Worm (Caenorhabditis elegans): ENCODE measurements around the gene lgc-12.

lgc-12 gene

ce11 chrIII:7570083-7570695, 8.2 kb downstream of the lgc-12 start, which contains the start of gene R13A5.7:
Gene R13A5.7, minus strand, starts transcription at chrIII:7570133.
- TF ChIP-seq sma-9 (GFP tag; optimal IDR thresholded peaks at IDR 0.05): peak; percentile 78
- no peak for TF ChIP-seq sma-9 (tag; optimal IDR thresholded peaks at IDR 0.05)
- peak; percentile 90 to 91 for TF ChIP-seq mdl-1 (tag; optimal IDR thresholded peaks at IDR 0.05)
- peak; percentile 60 for TF ChIP-seq egl-27 (tag; optimal IDR thresholded peaks at IDR 0.05)
- TF ChIP-seq nhr-11 (tag; optimal IDR thresholded peaks at IDR 0.05): no peak
- TF ChIP-seq blmp-1 (tag; optimal IDR thresholded peaks at IDR 0.05; ENCODE audit: insufficient read depth): peak; percentile 40
- peak; percentile 62 for TF ChIP-seq lin-13 (GFP tag; optimal IDR thresholded peaks at IDR 0.05)
- TF ChIP-seq gmeb-1 (tag; optimal IDR thresholded peaks at IDR 0.05): peak; percentile 63
- TF ChIP-seq ztf-11 (tag; optimal IDR thresholded peaks at IDR 0.05): no peak
- peak; percentile 85 for TF ChIP-seq sem-4 (tag; optimal IDR thresholded peaks at IDR 0.05)
- peak; percentile 34 for TF ChIP-seq mab-5 (tag; optimal IDR thresholded peaks at IDR 0.05)
- peak; percentile 89 for TF ChIP-seq crh-2 (tag; optimal IDR thresholded peaks at IDR 0.05)
- peak; percentile 60 for TF ChIP-seq zag-1 (tag; optimal IDR thresholded peaks at IDR 0.05)
- TF ChIP-seq unc-55 (GFP tag; optimal IDR thresholded peaks at IDR 0.05): peak; percentile 72
- peak; percentile 68 for TF ChIP-seq ztf-4 (tag; optimal IDR thresholded peaks at IDR 0.05)
- TF ChIP-seq nhr-21 (tag; optimal IDR thresholded peaks at IDR 0.05): peak; percentile 82
- TF ChIP-seq lsy-2 (tag; optimal IDR thresholded peaks at IDR 0.05): peak; percentile 60 to 87
- peak; percentile 88 for TF ChIP-seq C34F6.9 (tag; optimal IDR thresholded peaks at IDR 0.05)
- TF ChIP-seq nhr-25 (tag; optimal IDR thresholded peaks at IDR 0.05): peak; percentile 39
- TF ChIP-seq F13H6.1 (tag; optimal IDR thresholded peaks at IDR 0.05): peak; percentile 92
- peak; percentile 87 for TF ChIP-seq fos-1 (tag; optimal IDR thresholded peaks at IDR 0.05)
- TF ChIP-seq snpc-4 (tag; optimal IDR thresholded peaks at IDR 0.05): peak; percentile 45
- no peak for TF ChIP-seq nhr-237 (tag; optimal IDR thresholded peaks at IDR 0.05)
- TF ChIP-seq nhr-129 (tag; optimal IDR thresholded peaks at IDR 0.05): peak; percentile 94
- TF ChIP-seq ztf-1 (GFP tag; conservative IDR thresholded peaks at IDR 0.05): no peak
- no peak for TF ChIP-seq dmd-4 (tag; optimal IDR thresholded peaks at IDR 0.05)
- TF ChIP-seq ceh-16 (tag; optimal IDR thresholded peaks at IDR 0.05): peak; percentile 73
- TF ChIP-seq ceh-82 (tag; optimal IDR thresholded peaks at IDR 0.05): no peak
- TF ChIP-seq nhr-6 (tag; optimal IDR thresholded peaks at IDR 0.05): peak; percentile 37
- TF ChIP-seq alr-1 (tag; optimal IDR thresholded peaks at IDR 0.05): no peak
- peak; percentile 50 for TF ChIP-seq sma-3 (GFP tag; optimal IDR thresholded peaks at IDR 0.05)

ce11 chrIII:7571726-7572125, 9.8 kb downstream of the lgc-12 start:
- no peak for TF ChIP-seq fos-1 (tag; optimal IDR thresholded peaks at IDR 0.05)
- TF ChIP-seq unc-39 (tag; optimal IDR thresholded peaks at IDR 0.05): no peak
- TF ChIP-seq F13H6.1 (tag; optimal IDR thresholded peaks at IDR 0.05): no peak
- no peak for TF ChIP-seq nhr-6 (tag; optimal IDR thresholded peaks at IDR 0.05)

- TF ChIP-seq nhr-77 (tag; optimal IDR thresholded peaks at IDR 0.05) (no peak), fos-1 (tag; optimal IDR thresholded peaks at IDR 0.05) (peak; percentile 62), sma-9 (GFP tag; optimal IDR thresholded peaks at IDR 0.05) (peak; percentile 74), sma-9 (tag; optimal IDR thresholded peaks at IDR 0.05) (no peak), mdl-1 (tag; optimal IDR thresholded peaks at IDR 0.05) (peak; percentile 8 to 57), snpc-4 (tag; optimal IDR thresholded peaks at IDR 0.05) (peak; percentile 56), lin-11 (tag; optimal IDR thresholded peaks at IDR 0.05) (peak; percentile 72), nhr-21 (tag; optimal IDR thresholded peaks at IDR 0.05) (peak; percentile 72), R02D3.7 (tag; optimal IDR thresholded peaks at IDR 0.05) (no peak), alr-1 (tag; optimal IDR thresholded peaks at IDR 0.05) (no peak), nhr-129 (tag; optimal IDR thresholded peaks at IDR 0.05) (peak; percentile 97), ztf-11 (tag; optimal IDR thresholded peaks at IDR 0.05) (no peak), nhr-6 (tag; optimal IDR thresholded peaks at IDR 0.05) (peak; percentile 77), gmeb-1 (tag; optimal IDR thresholded peaks at IDR 0.05) (peak; percentile 75), F13H6.1 (tag; optimal IDR thresholded peaks at IDR 0.05) (peak; percentile 60), mab-5 (tag; optimal IDR thresholded peaks at IDR 0.05) (peak; percentile 39), lsy-2 (tag; optimal IDR thresholded peaks at IDR 0.05) (peak; percentile 65 to 91), unc-62 (GFP tag; optimal IDR thresholded peaks at IDR 0.05) (no peak), elt-3 (tag; optimal IDR thresholded peaks at IDR 0.05) (no peak), egl-27 (tag; optimal IDR thresholded peaks at IDR 0.05) (peak; percentile 76), nhr-25 (tag; optimal IDR thresholded peaks at IDR 0.05) (peak; percentile 82), ZK546.5 (tag; optimal IDR thresholded peaks at IDR 0.05) (no peak), C34F6.9 (tag; optimal IDR thresholded peaks at IDR 0.05) (peak; percentile 93), nhr-10 (tag; optimal IDR thresholded peaks at IDR 0.05) (no peak), crh-2 (tag; optimal IDR thresholded peaks at IDR 0.05) (peak; percentile 87), unc-55 (GFP tag; optimal IDR thresholded peaks at IDR 0.05) (peak; percentile 97), ztf-4 (tag; optimal IDR thresholded peaks at IDR 0.05) (peak; percentile 64), blmp-1 (tag; optimal IDR thresholded peaks at IDR 0.05; ENCODE audit: insufficient read depth) (peak; percentile 72), zag-1 (tag; optimal IDR thresholded peaks at IDR 0.05) (peak; percentile 67), ceh-16 (tag; optimal IDR thresholded peaks at IDR 0.05) (peak; percentile 20), sma-3 (GFP tag; optimal IDR thresholded peaks at IDR 0.05) (peak; percentile 62), nhr-11 (tag; optimal IDR thresholded peaks at IDR 0.05) (no peak), ceh-82 (tag; optimal IDR thresholded peaks at IDR 0.05) (no peak), sem-4 (tag; optimal IDR thresholded peaks at IDR 0.05) (peak; percentile 42), lin-13 (GFP tag; optimal IDR thresholded peaks at IDR 0.05) (peak; percentile 89), ama-1 (optimal IDR thresholded peaks at IDR 0.05) (peak; percentile 75)
Measured at ce11 chrIII:7572781-7573400, 10.9 kb downstream of the lgc-12 start, which contains the start of the genes rpl-9 and lpd-7. Gene rpl-9, minus strand, starts transcription at chrIII:7572831. Gene lpd-7, plus strand, starts transcription at chrIII:7573350.

All from whole organism, L2 larva.